Fruit fly (Drosophila melanogaster) whole organism, embryonic: ENCODE data around the gene SmE.

Experiments used
- Adf1 ChIP-seq: fragments of 200-800 bp; sonication (Bioruptor generic); IDR thresholded peaks from 2 replicates; pipeline ENCODE4 v1.3.6; 2022; ENCODE audit warnings: missing biosample characterization, missing genetic modification characterization
- Blimp-1 ChIP-seq: fragments of 200-800 bp; sonication (Bioruptor generic); optimal IDR thresholded peaks from 3 replicates; lab custom pipeline; 2018; ENCODE audit warnings: missing biosample characterization, missing genetic modification characterization, mild to moderate bottlenecking, moderate library complexity, missing genetic modification reagents
- CG10209 ChIP-seq: fragments of 200-800 bp; sonication (Bioruptor generic); optimal IDR thresholded peaks from 3 replicates; lab custom pipeline; 2017; ENCODE audit warnings: missing biosample characterization, mild to moderate bottlenecking, missing genetic modification characterization, missing genetic modification reagents
- CG10267 ChIP-seq: fragments of 200-800 bp; sonication (Bioruptor generic); optimal IDR thresholded peaks from 2 replicates; lab custom pipeline; 2018; ENCODE audit warnings: missing biosample characterization, mild to moderate bottlenecking, missing genetic modification characterization, moderate library complexity
- CG11504 ChIP-seq: fragments of 200-800 bp; sonication (Bioruptor generic); optimal IDR thresholded peaks from 3 replicates; lab custom pipeline; 2019; ENCODE audit warnings: missing biosample characterization, mild to moderate bottlenecking, missing genetic modification characterization, moderate library complexity
- CG12104 ChIP-seq: fragments of 200-800 bp; sonication (Bioruptor generic); optimal IDR thresholded peaks from 3 replicates; lab custom pipeline; 2016; ENCODE audit warnings: missing biosample characterization, missing genetic modification characterization
- CG12299 ChIP-seq: fragments of 200-800 bp; sonication (Bioruptor generic); optimal IDR thresholded peaks from 2 replicates; lab custom pipeline; 2018; ENCODE audit warnings: missing biosample characterization, mild to moderate bottlenecking, missing genetic modification characterization
- CG13775 ChIP-seq: fragments of 200-800 bp; sonication (Bioruptor generic); optimal IDR thresholded peaks from 3 replicates; lab custom pipeline; 2017; ENCODE audit warnings: missing biosample characterization, mild to moderate bottlenecking, missing genetic modification characterization
- CG13894 ChIP-seq: fragments of 200-800 bp; sonication (Bioruptor generic); optimal IDR thresholded peaks from 3 replicates; lab custom pipeline; 2018; ENCODE audit warnings: missing biosample characterization, mild to moderate bottlenecking, missing genetic modification characterization, moderate library complexity
- CG14441 ChIP-seq: fragments of 200-800 bp; sonication (Bioruptor generic); IDR thresholded peaks from 2 replicates; pipeline ENCODE4 v1.3.6; 2022; ENCODE audit warnings: missing biosample characterization, missing genetic modification characterization
- CG14965 ChIP-seq: fragments of 200-800 bp; sonication (Bioruptor generic); optimal IDR thresholded peaks from 2 replicates; lab custom pipeline; 2016; ENCODE audit warnings: missing biosample characterization, missing genetic modification characterization, borderline replicate concordance
- CG1647 ChIP-seq: fragments of 200-800 bp; sonication (Bioruptor generic); optimal IDR thresholded peaks from 3 replicates; lab custom pipeline; 2016; ENCODE audit warnings: missing biosample characterization, missing genetic modification characterization
- CG17359 ChIP-seq: fragments of 200-800 bp; sonication (Bioruptor generic); optimal IDR thresholded peaks from 3 replicates; lab custom pipeline; 2018; ENCODE audit warnings: missing biosample characterization, mild to moderate bottlenecking, missing genetic modification characterization, moderate library complexity
- CG33213 ChIP-seq: fragments of 200-800 bp; sonication (Bioruptor generic); optimal IDR thresholded peaks from 3 replicates; lab custom pipeline; 2016; ENCODE audit warnings: missing biosample characterization, missing genetic modification characterization
- CG4328 ChIP-seq: fragments of 200-800 bp; sonication (Bioruptor generic); optimal IDR thresholded peaks from 3 replicates; lab custom pipeline; 2017; ENCODE audit warnings: missing biosample characterization, missing genetic modification reagents, missing genetic modification characterization
- CG5245 ChIP-seq: fragments of 200-800 bp; sonication (Bioruptor generic); optimal IDR thresholded peaks from 3 replicates; lab custom pipeline; 2016; ENCODE audit warnings: missing biosample characterization, missing genetic modification characterization
- CG8089 ChIP-seq: fragments of 200-800 bp; sonication (Bioruptor generic); optimal IDR thresholded peaks from 3 replicates; lab custom pipeline; 2016; ENCODE audit warnings: missing biosample characterization, missing genetic modification characterization
- CG8290 ChIP-seq, 3 experiments: fragments of 200-800 bp; sonication (Bioruptor generic); optimal IDR thresholded peaks; 2 replicates each; lab custom pipeline; 2016 to 2019; ENCODE audit warnings: missing biosample characterization in 3 of 3, missing genetic modification characterization in 3 of 3, mild to moderate bottlenecking in 2 of 3, moderate library complexity in 1 of 3
- CG8478 ChIP-seq: fragments of >200 bp; optimal IDR thresholded peaks from 2 replicates; lab custom pipeline; 2018
- CG9727 ChIP-seq: fragments of 200-800 bp; sonication (Bioruptor generic); optimal IDR thresholded peaks from 3 replicates; lab custom pipeline; 2017; ENCODE audit warnings: missing biosample characterization, mild to moderate bottlenecking, missing genetic modification characterization
- D19A ChIP-seq: fragments of 200-800 bp; optimal IDR thresholded peaks from 3 replicates; lab custom pipeline; 2019; ENCODE audit warnings: missing biosample characterization, mild to moderate bottlenecking, missing genetic modification characterization, moderate library complexity
- Fer2 ChIP-seq: fragments of 200-800 bp; sonication (Bioruptor generic); optimal IDR thresholded peaks from 2 replicates; lab custom pipeline; 2018; ENCODE audit warnings: missing biosample characterization, mild to moderate bottlenecking, missing genetic modification characterization, moderate library complexity
- Hey ChIP-seq: fragments of 200-800 bp; sonication (Bioruptor generic); optimal IDR thresholded peaks from 3 replicates; lab custom pipeline; 2018; ENCODE audit warnings: missing biosample characterization, mild to moderate bottlenecking, missing genetic modification characterization
- Med ChIP-seq: fragments of 200-800 bp; sonication (Bioruptor generic); peaks from one replicate; lab custom pipeline; 2016; ENCODE audit warnings: missing biosample characterization, missing genetic modification characterization, mild to moderate bottlenecking, inconsistent platforms, moderate library complexity
- NC2α ChIP-seq: fragments of 200-800 bp; sonication (Bioruptor generic); optimal IDR thresholded peaks from 2 replicates; lab custom pipeline; 2016; ENCODE audit warnings: missing biosample characterization, missing genetic modification characterization
- Poxn ChIP-seq: fragments of 200-800 bp; sonication (Bioruptor generic); IDR thresholded peaks from 2 replicates; pipeline ENCODE4 v1.3.6; 2022; ENCODE audit warnings: missing biosample characterization, missing genetic modification characterization
- Sry-β ChIP-seq: fragments of 200-800 bp; sonication (Bioruptor generic); optimal IDR thresholded peaks from 2 replicates; lab custom pipeline; 2018; ENCODE audit warnings: missing biosample characterization, mild to moderate bottlenecking, missing genetic modification characterization, moderate library complexity
- abd-A ChIP-seq: fragments of 200-800 bp; sonication (Bioruptor generic); optimal IDR thresholded peaks from 3 replicates; lab custom pipeline; 2019; ENCODE audit warnings: missing biosample characterization, mild to moderate bottlenecking, missing genetic modification characterization, moderate library complexity
- chm ChIP-seq: fragments of 200-800 bp; sonication (Bioruptor generic); IDR thresholded peaks from 2 replicates; pipeline ENCODE4 v1.3.6; 2022; ENCODE audit warnings: missing biosample characterization, missing genetic modification characterization
- cwo ChIP-seq: fragments of 200-800 bp; sonication (Bioruptor generic); optimal IDR thresholded peaks from 3 replicates; lab custom pipeline; 2017; ENCODE audit warnings: missing biosample characterization, missing genetic modification characterization, mild to moderate bottlenecking, moderate library complexity, missing genetic modification reagents
- danr ChIP-seq: fragments of 200-800 bp; sonication (Bioruptor generic); IDR thresholded peaks from 2 replicates; pipeline ENCODE4 v1.3.6; 2022; ENCODE audit warnings: missing biosample characterization, missing genetic modification characterization
- fd96Cb ChIP-seq: fragments of 200-800 bp; sonication (Bioruptor generic); optimal IDR thresholded peaks from 2 replicates; lab custom pipeline; 2018; ENCODE audit warnings: missing biosample characterization, mild to moderate bottlenecking, missing genetic modification characterization, moderate library complexity
- mam ChIP-seq: fragments of 200-800 bp; sonication (Bioruptor generic); optimal IDR thresholded peaks from 3 replicates; lab custom pipeline; 2016; ENCODE audit warnings: missing biosample characterization, missing genetic modification characterization
- nau ChIP-seq: fragments of 200-800 bp; sonication (Bioruptor generic); optimal IDR thresholded peaks from 3 replicates; lab custom pipeline; 2017; ENCODE audit warnings: missing biosample characterization, mild to moderate bottlenecking, missing genetic modification characterization, missing genetic modification reagents
- nom ChIP-seq: fragments of 200-800 bp; sonication (Bioruptor generic); optimal IDR thresholded peaks from 2 replicates; lab custom pipeline; 2017; ENCODE audit warnings: missing biosample characterization, missing genetic modification characterization, mild to moderate bottlenecking, moderate library complexity, missing genetic modification reagents
- pan ChIP-seq, 4 experiments: fragments of >200 bp in 3 of 4; fragments of 200-800 bp in 1 of 4; sonication (Bioruptor generic) in 1 of 4; optimal IDR thresholded peaks in 3 of 4; IDR thresholded peaks in 1 of 4; 2 replicates each; pipeline versions ENCODE4 v1.3.6 to Lab custom; 2017 to 2022; ENCODE audit warnings: missing biosample characterization in 2 of 4, missing genetic modification characterization in 2 of 4, mixed read lengths in 1 of 4
- ro ChIP-seq: fragments of 200-800 bp; sonication (Bioruptor generic); IDR thresholded peaks from 2 replicates; pipeline ENCODE4 v1.3.6; 2022; ENCODE audit warnings: missing biosample characterization, missing genetic modification characterization
- scrt ChIP-seq: fragments of 200-800 bp; sonication (Bioruptor generic); optimal IDR thresholded peaks from 2 replicates; lab custom pipeline; 2018; ENCODE audit warnings: missing biosample characterization, mild to moderate bottlenecking, missing genetic modification characterization, moderate library complexity
- sima ChIP-seq: fragments of 200-800 bp; sonication (Bioruptor generic); optimal IDR thresholded peaks from 2 replicates; lab custom pipeline; 2016; ENCODE audit warnings: missing biosample characterization, missing genetic modification characterization
- zf30C ChIP-seq: fragments of 200-800 bp; sonication (Bioruptor generic); optimal IDR thresholded peaks from 3 replicates; lab custom pipeline; 2018; ENCODE audit warnings: missing biosample characterization, mild to moderate bottlenecking, missing genetic modification characterization

Gene SmE

dm6 chr2L:7851609-7852008, 33.6 kb downstream of the SmE start (continued):
- TF ChIP-seq ro (GFP tag; lab: Robert Waterston, UW) (no peak), CG17359 (tag; lab: Kevin White, UChicago) (peak; percentile 63), CG8089 (GFP tag; lab: Kevin White, UChicago) (no peak), Adf1 (GFP tag; lab: Robert Waterston, UW) (no peak), CG33213 (GFP tag; lab: Kevin White, UChicago) (no peak), Poxn (GFP tag; lab: Robert Waterston, UW) (no peak), CG11504 (peak; percentile 62), CG13775 (GFP tag; lab: Kevin White, UChicago) (no peak), CG4328 (GFP tag; lab: Kevin White, UChicago) (no peak), nau (GFP tag; lab: Kevin White, UChicago) (no peak), CG12104 (no peak), sima (no peak), nom (GFP tag; lab: Kevin White, UChicago) (no peak), D19A (peak; percentile 28), danr (GFP tag; lab: Robert Waterston, UW) (no peak), zf30C (no peak), CG8290 (GFP tag; optimal IDR thresholded peaks at IDR 0.05; lab: Kevin White, UChicago) (no peak), CG8290 (tag; optimal IDR thresholded peaks at IDR 0.05; lab: Kevin White, UChicago) (no peak), cwo (GFP tag; lab: Kevin White, UChicago) (peak; percentile 31), Fer2 (tag; lab: Kevin White, UChicago) (no peak), pan (optimal IDR thresholded peaks at IDR 0.05; lab: Kevin White, UChicago) (no peak), pan (GFP tag; optimal IDR thresholded peaks at IDR 0.05 in 1 of 2, IDR thresholded peaks at IDR 0.05 in 1 of 2) (no peak), Blimp-1 (GFP tag; lab: Kevin White, UChicago) (peak; percentile 63), CG10267 (tag; lab: Kevin White, UChicago) (peak; percentile 29), CG14441 (GFP tag; lab: Robert Waterston, UW) (0 out of 2 replicates have a peak, but pooled peaks have one; percentile 40), scrt (peak; percentile 1)
- TF ChIP-seq, all 482 proteins: peak for 104

dm6 chr2L:7850406-7850805, 34.8 kb downstream of the SmE start:
- no peak for TF ChIP-seq CG10209 (GFP tag; lab: Kevin White, UChicago)
- TF ChIP-seq CG13894 (tag; lab: Kevin White, UChicago), result peak; percentile 41
- TF ChIP-seq mam (GFP tag; lab: Kevin White, UChicago), result no peak
- TF ChIP-seq CG1647 (GFP tag; lab: Kevin White, UChicago), result no peak
- no peak for TF ChIP-seq CG14965 (GFP tag; lab: Kevin White, UChicago)
- TF ChIP-seq CG12299 (tag; lab: Kevin White, UChicago), result no peak
- TF ChIP-seq Sry-β (GFP tag; lab: Kevin White, UChicago), result no peak
- TF ChIP-seq abd-A (tag; lab: Kevin White, UChicago), result peak; percentile 94
- TF ChIP-seq Med (GFP tag; lab: Kevin White, UChicago), result peak; percentile 61
- no peak for TF ChIP-seq CG9727 (GFP tag; lab: Kevin White, UChicago)
- TF ChIP-seq chm, result no peak
- TF ChIP-seq fd96Cb (tag; lab: Kevin White, UChicago), result no peak
- TF ChIP-seq NC2α (GFP tag; lab: Kevin White, UChicago), result no peak
- no peak for TF ChIP-seq CG5245 (GFP tag; lab: Kevin White, UChicago)
- TF ChIP-seq CG8478 (lab: Kevin White, UChicago), result no peak
- TF ChIP-seq Hey (tag; lab: Kevin White, UChicago), result peak; percentile 49
